Worm (Caenorhabditis elegans) whole organism, late embryonic: ENCODE results near the gene K10H10.7.

Experiments
- hlh-15 ChIP-seq: sonication (generic microtip); optimal IDR thresholded peaks from 2 replicates; lab custom pipeline; 2016; ENCODE audit warnings: missing genetic modification characterization, missing compliant biosample characterization
- nhr-11 ChIP-seq: fragments of 150-350 bp; optimal IDR thresholded peaks from 2 replicates; lab custom pipeline; 2014; ENCODE audit warnings: missing biosample characterization, missing genetic modification characterization
- ttx-3 ChIP-seq: sonication (generic microtip); optimal IDR thresholded peaks from 2 replicates; lab custom pipeline; 2016; ENCODE audit warnings: missing genetic modification reagents, missing genetic modification characterization, missing compliant biosample characterization

DNA sequence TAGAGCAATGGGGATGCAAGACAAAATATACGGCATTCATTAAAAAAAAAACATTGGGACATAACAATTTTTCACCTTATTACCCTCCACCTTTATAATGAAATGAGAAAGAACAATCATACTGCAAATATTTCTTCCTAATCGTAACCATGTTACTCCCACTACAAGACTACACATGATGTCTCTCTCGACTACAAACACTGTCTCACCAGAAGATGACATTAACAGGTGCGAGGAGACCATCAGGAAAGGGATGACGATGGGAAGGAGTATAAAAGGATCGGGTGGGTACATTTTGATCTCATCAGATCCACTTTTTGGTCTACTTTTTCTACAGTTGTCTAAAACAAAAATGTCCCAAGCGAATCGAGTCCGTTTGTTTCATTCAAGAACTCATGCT, 9.6 kb downstream of the K10H10.7 start, which contains the start of gene dhs-8:
- TF ChIP-seq ttx-3 (no peak), hlh-15 (tag; lab: Kevin White, UChicago) (no peak), nhr-11 (tag; lab: Kevin White, UChicago) (no peak)
